Fruit fly (Drosophila melanogaster) whole organism, prepupa: Measurements from ENCODE around the gene MME1.

ENCODE experiments used
- CG3919 ChIP-seq: fragments of 200-800 bp; sonication (Bioruptor generic); optimal IDR thresholded peaks from 3 replicates; lab custom pipeline; 2016; ENCODE audit warnings: missing biosample characterization, missing genetic modification characterization
- Sox14 ChIP-seq: fragments of 200-800 bp; sonication (Bioruptor generic); optimal IDR thresholded peaks from 3 replicates; lab custom pipeline; 2016; ENCODE audit warnings: missing biosample characterization, missing genetic modification characterization
- fkh ChIP-seq: fragments of 200-800 bp; sonication (Bioruptor generic); optimal IDR thresholded peaks from 3 replicates; lab custom pipeline; 2017; ENCODE audit warnings: missing biosample characterization, mild to moderate bottlenecking, missing genetic modification characterization, moderate library complexity

- TF ChIP-seq CG3919 (no peak), Sox14 (no peak), fkh (GFP tag; lab: Kevin White, UChicago) (no peak)
Observed at dm6 chr2L:7028440-7028839, 1.1 kb downstream of the MME1 start.
